Fruit fly (Drosophila melanogaster) whole organism, embryonic: ENCODE results near the gene CG2145.

ENCODE experiments used
- CG10274 ChIP-seq: fragments of 200-800 bp; sonication (Bioruptor generic); optimal IDR thresholded peaks from 3 replicates; lab custom pipeline; 2017; ENCODE audit warnings: missing biosample characterization, mild to moderate bottlenecking, missing genetic modification characterization
- CG10366 ChIP-seq: fragments of 200-800 bp; sonication (Bioruptor generic); IDR thresholded peaks from 2 replicates; pipeline ENCODE4 v1.3.6; 2022; ENCODE audit warnings: missing biosample characterization, missing genetic modification characterization
- CG11504 ChIP-seq: fragments of 200-800 bp; sonication (Bioruptor generic); optimal IDR thresholded peaks from 3 replicates; lab custom pipeline; 2019; ENCODE audit warnings: missing biosample characterization, mild to moderate bottlenecking, missing genetic modification characterization, moderate library complexity
- CG11560 ChIP-seq: fragments of 200-800 bp; sonication (Bioruptor generic); IDR thresholded peaks from 3 replicates; pipeline ENCODE4 v1.3.6; 2022; ENCODE audit warnings: missing biosample characterization, missing genetic modification characterization
- CG13296 ChIP-seq: fragments of 200-800 bp; sonication (Bioruptor generic); optimal IDR thresholded peaks from 3 replicates; lab custom pipeline; 2018; ENCODE audit warnings: missing biosample characterization, mild to moderate bottlenecking, missing genetic modification characterization
- CG14014 ChIP-seq: fragments of 200-800 bp; sonication (Bioruptor generic); IDR thresholded peaks from 2 replicates; pipeline ENCODE4 v1.3.6; 2022; ENCODE audit warnings: missing biosample characterization, missing genetic modification characterization
- CG14050 ChIP-seq: fragments of 200-800 bp; sonication (Bioruptor generic); IDR thresholded peaks from 3 replicates; pipeline ENCODE4 v1.3.6; 2022; ENCODE audit warnings: missing biosample characterization, missing genetic modification characterization
- CG1647 ChIP-seq: fragments of 200-800 bp; sonication (Bioruptor generic); optimal IDR thresholded peaks from 3 replicates; lab custom pipeline; 2016; ENCODE audit warnings: missing biosample characterization, missing genetic modification characterization
- CG18011 ChIP-seq: fragments of 200-800 bp; sonication (Bioruptor generic); optimal IDR thresholded peaks from 2 replicates; lab custom pipeline; 2017; ENCODE audit warnings: missing biosample characterization, missing genetic modification characterization, mild to moderate bottlenecking, moderate library complexity, missing genotype
- CG18262 ChIP-seq: fragments of 200-800 bp; optimal IDR thresholded peaks from 3 replicates; lab custom pipeline; 2019; ENCODE audit warnings: missing biosample characterization, mild to moderate bottlenecking, missing genetic modification characterization, moderate library complexity
- CG31388 ChIP-seq: fragments of 200-800 bp; sonication (Bioruptor generic); optimal IDR thresholded peaks from 2 replicates; lab custom pipeline; 2016; ENCODE audit warnings: missing biosample characterization, missing genetic modification characterization
- CG3163 ChIP-seq: fragments of 200-800 bp; sonication (Bioruptor generic); optimal IDR thresholded peaks from 3 replicates; lab custom pipeline; 2016; ENCODE audit warnings: missing biosample characterization, missing genetic modification characterization
- CG5180 ChIP-seq: fragments of 200-800 bp; sonication (Bioruptor generic); optimal IDR thresholded peaks from 3 replicates; lab custom pipeline; 2017; ENCODE audit warnings: missing biosample characterization, missing genetic modification characterization, mild to moderate bottlenecking, moderate library complexity, missing genetic modification reagents
- CG7271 ChIP-seq: fragments of 200-800 bp; sonication (Bioruptor generic); optimal IDR thresholded peaks from 2 replicates; lab custom pipeline; 2018; ENCODE audit warnings: missing biosample characterization, mild to moderate bottlenecking, missing genetic modification characterization, moderate library complexity
- CG8359 ChIP-seq: fragments of 200-800 bp; sonication (Bioruptor generic); optimal IDR thresholded peaks from 2 replicates; lab custom pipeline; 2017; ENCODE audit warnings: missing biosample characterization, mild to moderate bottlenecking, missing genetic modification characterization, borderline replicate concordance
- Deaf1 ChIP-seq: fragments of 200-800 bp; optimal IDR thresholded peaks from 3 replicates; lab custom pipeline; 2019; ENCODE audit warnings: missing biosample characterization, mild to moderate bottlenecking, missing genetic modification characterization, moderate library complexity
- Dll ChIP-seq: fragments of 200-800 bp; sonication (Bioruptor generic); IDR thresholded peaks from 4 replicates; pipeline ENCODE4 v1.3.6; 2022; ENCODE audit warnings: missing biosample characterization, missing genetic modification characterization; ENCODE audit not compliant: partially characterized antibody
- Eip74EF ChIP-seq, 2 experiments: fragments of 200-800 bp in 1 of 2; fragments of >200 bp in 1 of 2; sonication (Bioruptor generic) in 1 of 2; optimal IDR thresholded peaks; 2 replicates each; lab custom pipeline; 2017 to 2019; ENCODE audit warnings: missing biosample characterization in 2 of 2, missing genetic modification characterization in 2 of 2, mild to moderate bottlenecking in 1 of 2, moderate library complexity in 1 of 2
- Fer1 ChIP-seq: fragments of 200-800 bp; sonication (Bioruptor generic); optimal IDR thresholded peaks from 2 replicates; lab custom pipeline; 2017; ENCODE audit warnings: missing biosample characterization, mild to moderate bottlenecking, missing genetic modification characterization
- H2.0 ChIP-seq: fragments of 200-800 bp; sonication (Bioruptor generic); IDR thresholded peaks from 2 replicates; pipeline ENCODE4 v1.3.6; 2022; ENCODE audit warnings: missing biosample characterization, missing genetic modification characterization
- HmgZ ChIP-seq: fragments of 200-800 bp; sonication (Bioruptor generic); optimal IDR thresholded peaks from 2 replicates; lab custom pipeline; 2018; ENCODE audit warnings: missing biosample characterization, mild to moderate bottlenecking, missing genetic modification characterization
- Lhr ChIP-seq: fragments of 200-800 bp; sonication (Bioruptor generic); optimal IDR thresholded peaks from 3 replicates; lab custom pipeline; 2017; ENCODE audit warnings: mild to moderate bottlenecking, missing biosample characterization, missing genetic modification reagents, missing genetic modification characterization
- MBD-R2 ChIP-seq: fragments of 200-800 bp; sonication (Bioruptor generic); IDR thresholded peaks from 2 replicates; pipeline ENCODE4 v1.3.6; 2022; ENCODE audit warnings: missing biosample characterization, missing genetic modification characterization
- Nf-YA ChIP-seq: fragments of 200-800 bp; sonication (Bioruptor generic); IDR thresholded peaks from 2 replicates; pipeline ENCODE4 v1.3.6; 2022; ENCODE audit warnings: missing biosample characterization, missing genetic modification characterization
- Nf-YC ChIP-seq: fragments of 200-800 bp; optimal IDR thresholded peaks from 3 replicates; lab custom pipeline; 2019; ENCODE audit warnings: missing biosample characterization, mild to moderate bottlenecking, missing genetic modification characterization, moderate library complexity
- Xrp1 ChIP-seq: fragments of 200-800 bp; sonication (Bioruptor generic); IDR thresholded peaks from 2 replicates; pipeline ENCODE4 v1.3.6; 2022; ENCODE audit warnings: missing biosample characterization, missing genetic modification characterization
- btn ChIP-seq: fragments of 200-800 bp; sonication (Bioruptor generic); optimal IDR thresholded peaks from 2 replicates; lab custom pipeline; 2016; ENCODE audit warnings: missing biosample characterization, missing genetic modification characterization
- chinmo ChIP-seq: fragments of 200-800 bp; sonication (Bioruptor generic); IDR thresholded peaks from 4 replicates; pipeline ENCODE4 v1.3.6; 2022; ENCODE audit warnings: missing biosample characterization, missing genetic modification characterization; ENCODE audit not compliant: partially characterized antibody
- ci ChIP-seq: fragments of 200-800 bp; sonication (Bioruptor generic); IDR thresholded peaks from 3 replicates; pipeline ENCODE4 v1.3.6; 2022; ENCODE audit warnings: missing biosample characterization, missing genetic modification characterization
- crol ChIP-seq: fragments of 200-800 bp; sonication (Bioruptor generic); IDR thresholded peaks from 2 replicates; pipeline ENCODE4 v1.3.6; 2022; ENCODE audit warnings: missing biosample characterization, missing genetic modification characterization
- ems ChIP-seq: fragments of 200-800 bp; sonication (Bioruptor generic); optimal IDR thresholded peaks from 3 replicates; lab custom pipeline; 2016; ENCODE audit warnings: missing biosample characterization, missing genetic modification characterization
- eyg ChIP-seq: fragments of 200-800 bp; sonication (Bioruptor generic); optimal IDR thresholded peaks from 3 replicates; lab custom pipeline; 2016; ENCODE audit warnings: missing biosample characterization, missing genetic modification characterization
- gcm ChIP-seq: fragments of 200-800 bp; sonication (Bioruptor generic); optimal IDR thresholded peaks from 2 replicates; lab custom pipeline; 2019; ENCODE audit warnings: missing biosample characterization, mild to moderate bottlenecking, missing genetic modification characterization, moderate library complexity
- gem ChIP-seq: fragments of 200-800 bp; sonication (Bioruptor generic); optimal IDR thresholded peaks from 2 replicates; lab custom pipeline; 2019; ENCODE audit warnings: missing biosample characterization, mild to moderate bottlenecking, missing genetic modification characterization, moderate library complexity
- ham ChIP-seq: fragments of 200-800 bp; sonication (Bioruptor generic); IDR thresholded peaks from 2 replicates; pipeline ENCODE4 v1.3.6; 2022; ENCODE audit warnings: missing biosample characterization, missing genetic modification characterization
- hkb ChIP-seq, 2 experiments: fragments of 200-800 bp in 1 of 2; fragments of >200 bp in 1 of 2; sonication (Bioruptor generic) in 1 of 2; IDR thresholded peaks in 1 of 2; optimal IDR thresholded peaks in 1 of 2; 2 replicates each; pipeline versions ENCODE4 v1.3.6 to Lab custom; 2017 to 2022; ENCODE audit warnings: missing biosample characterization in 1 of 2, missing genetic modification characterization in 1 of 2
- jumu ChIP-seq: fragments of 200-800 bp; sonication (Bioruptor generic); optimal IDR thresholded peaks from 3 replicates; lab custom pipeline; 2016; ENCODE audit warnings: missing biosample characterization, missing genetic modification characterization
- kay ChIP-seq: fragments of 200-800 bp; sonication (Bioruptor generic); optimal IDR thresholded peaks from 2 replicates; lab custom pipeline; 2016; ENCODE audit warnings: missing biosample characterization, missing genetic modification characterization
- knrl ChIP-seq: fragments of 200-800 bp; sonication (Bioruptor generic); IDR thresholded peaks from 3 replicates; pipeline ENCODE4 v1.3.6; 2022; ENCODE audit warnings: missing biosample characterization, missing genetic modification characterization; ENCODE audit not compliant: partially characterized antibody
- lilli ChIP-seq: fragments of 200-800 bp; sonication (Bioruptor generic); optimal IDR thresholded peaks from 3 replicates; lab custom pipeline; 2016; ENCODE audit warnings: missing biosample characterization, missing genetic modification characterization
- luna ChIP-seq: fragments of 200-800 bp; sonication (Bioruptor generic); optimal IDR thresholded peaks from 2 replicates; lab custom pipeline; 2016; ENCODE audit warnings: missing biosample characterization, missing genetic modification characterization
- mld ChIP-seq: fragments of 200-800 bp; sonication (Bioruptor generic); IDR thresholded peaks from 3 replicates; pipeline ENCODE4 v1.3.6; 2022; ENCODE audit warnings: missing biosample characterization, missing genetic modification characterization; ENCODE audit not compliant: partially characterized antibody
- oc ChIP-seq: fragments of 200-800 bp; sonication (Bioruptor generic); optimal IDR thresholded peaks from 2 replicates; lab custom pipeline; 2018; ENCODE audit warnings: missing biosample characterization, mild to moderate bottlenecking, missing genetic modification characterization, moderate library complexity
- otp ChIP-seq: fragments of 200-800 bp; sonication (Bioruptor generic); IDR thresholded peaks from 3 replicates; pipeline ENCODE4, ENCODE4 v1.3.6; 2022; ENCODE audit warnings: missing biosample characterization, missing genetic modification characterization
- pfk ChIP-seq: fragments of 200-800 bp; sonication (Bioruptor generic); optimal IDR thresholded peaks from 2 replicates; lab custom pipeline; 2018; ENCODE audit warnings: missing biosample characterization, mild to moderate bottlenecking, missing genetic modification characterization, moderate library complexity
- sd ChIP-seq: fragments of 200-800 bp; sonication (Bioruptor generic); optimal IDR thresholded peaks from 3 replicates; lab custom pipeline; 2018; ENCODE audit warnings: missing biosample characterization, mild to moderate bottlenecking, missing genetic modification characterization, moderate library complexity
- sr ChIP-seq: fragments of 200-800 bp; sonication (Bioruptor generic); IDR thresholded peaks from 3 replicates; pipeline ENCODE4 v1.3.6; 2022; ENCODE audit warnings: missing biosample characterization, missing genetic modification characterization
- stc ChIP-seq: fragments of 200-800 bp; sonication (Bioruptor generic); IDR thresholded peaks from 2 replicates; pipeline ENCODE4 v1.3.6; 2022; ENCODE audit warnings: missing biosample characterization, missing genetic modification characterization
- tin ChIP-seq: fragments of 200-800 bp; sonication (Bioruptor generic); optimal IDR thresholded peaks from 3 replicates; lab custom pipeline; 2016; ENCODE audit warnings: missing biosample characterization, missing genetic modification characterization
- trem ChIP-seq: fragments of 200-800 bp; optimal IDR thresholded peaks from 3 replicates; lab custom pipeline; 2019; ENCODE audit warnings: missing biosample characterization, mild to moderate bottlenecking, missing genetic modification characterization, moderate library complexity

CG2145 gene

DNA sequence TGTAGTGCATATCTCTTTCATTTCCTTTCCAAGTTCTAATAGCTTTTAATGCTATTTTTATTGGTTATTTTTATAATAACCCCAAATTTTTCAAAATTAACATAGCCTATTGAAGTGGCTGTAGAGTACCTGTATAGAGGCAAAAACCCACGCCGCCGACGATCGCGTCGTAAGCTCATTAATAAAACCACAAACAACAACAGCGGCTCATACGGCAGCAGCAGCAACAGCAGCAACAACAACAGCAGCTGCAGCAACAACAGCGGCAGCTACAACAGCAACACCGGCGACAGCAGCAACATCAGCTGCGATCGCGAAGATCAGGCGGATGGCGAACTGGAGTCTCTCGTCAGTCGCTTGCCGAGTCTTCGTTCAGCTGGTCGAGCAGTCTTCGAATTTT lies at the start of gene CG2145 (continued):
- TF ChIP-seq Fer1 (GFP tag; lab: Kevin White, UChicago) (no peak), CG14014 (no peak), luna (GFP tag; lab: Kevin White, UChicago) (no peak), sd (tag; lab: Kevin White, UChicago) (no peak), sr (0 out of 3 replicates have a peak, but pooled peaks have one; percentile 51), Nf-YC (no peak), Eip74EF (GFP tag; optimal IDR thresholded peaks at IDR 0.05; lab: Kevin White, UChicago) (no peak), chinmo (peak; percentile 88), knrl (GFP tag; lab: Robert Waterston, UW) (no peak), ems (GFP tag; lab: Kevin White, UChicago) (no peak), kay (GFP tag; lab: Kevin White, UChicago) (no peak), jumu (no peak), CG7271 (tag; lab: Kevin White, UChicago) (no peak), Deaf1 (peak; percentile 84), ham (no peak), CG18262 (tag; lab: Kevin White, UChicago) (peak; percentile 5), crol (GFP tag; lab: Robert Waterston, UW) (no peak), Lhr (GFP tag; lab: Kevin White, UChicago) (no peak), CG13296 (GFP tag; lab: Kevin White, UChicago) (peak; percentile 5), hkb (optimal IDR thresholded peaks at IDR 0.05; lab: Kevin White, UChicago) (no peak), hkb (GFP tag; IDR thresholded peaks at IDR 0.05; lab: Robert Waterston, UW) (no peak), pfk (GFP tag; lab: Kevin White, UChicago) (no peak), HmgZ (tag; lab: Kevin White, UChicago) (no peak), eyg (GFP tag; lab: Kevin White, UChicago) (no peak), CG11560 (tag; lab: Robert Waterston, UW) (no peak), CG3163 (no peak), oc (tag; lab: Kevin White, UChicago) (peak; percentile 74), ci (GFP tag; lab: Robert Waterston, UW) (0 out of 3 replicates have a peak, but pooled peaks have one; percentile 46), MBD-R2 (no peak), lilli (GFP tag; lab: Kevin White, UChicago) (no peak), CG1647 (no peak), trem (tag; lab: Kevin White, UChicago) (no peak), gem (tag; lab: Kevin White, UChicago) (peak; percentile 37), Nf-YA (GFP tag; lab: Robert Waterston, UW) (no peak), CG31388 (no peak), Xrp1 (0 out of 2 replicates have a peak, but pooled peaks have one; percentile 7), CG11504 (tag; lab: Kevin White, UChicago) (peak; percentile 53), Dll (no peak), mld (GFP tag; lab: Robert Waterston, UW) (no peak), CG5180 (no peak), btn (no peak), H2.0 (GFP tag; lab: Robert Waterston, UW) (no peak), CG10366 (GFP tag; lab: Robert Waterston, UW) (no peak), CG14050 (GFP tag; lab: Robert Waterston, UW) (no peak), CG10274 (GFP tag; lab: Kevin White, UChicago) (peak; percentile 95), otp (GFP tag; lab: Robert Waterston, UW) (peak; percentile 8; the same call in 1 of the 3 replicates), CG8359 (GFP tag; lab: Kevin White, UChicago) (no peak), tin (GFP tag; lab: Kevin White, UChicago) (no peak), stc (no peak), CG18011 (GFP tag; lab: Kevin White, UChicago) (no peak), gcm (no peak)
